Fruit fly (Drosophila melanogaster) whole organism, pupa: ENCODE data around the gene ImpE3.

Experiments
- CG10348 ChIP-seq: fragments of 200-800 bp; sonication (Bioruptor generic); IDR thresholded peaks from 2 replicates; pipeline ENCODE4 v1.3.6; 2022; ENCODE audit warnings: missing biosample characterization, missing genetic modification characterization
- CG12605 ChIP-seq: fragments of 200-800 bp; sonication (Bioruptor generic); IDR thresholded peaks from 2 replicates; pipeline ENCODE4 v1.3.6; 2022; ENCODE audit warnings: missing biosample characterization, missing genetic modification characterization
- CG13204 ChIP-seq: fragments of 200-800 bp; sonication (Bioruptor generic); optimal IDR thresholded peaks from 2 replicates; lab custom pipeline; 2018; ENCODE audit warnings: missing biosample characterization, mild to moderate bottlenecking, missing genetic modification characterization, moderate library complexity
- CG14655 ChIP-seq: fragments of 200-800 bp; sonication (Bioruptor generic); optimal IDR thresholded peaks from 3 replicates; lab custom pipeline; 2017; ENCODE audit warnings: mild to moderate bottlenecking, missing biosample characterization, missing genetic modification reagents, missing genetic modification characterization
- CG15710 ChIP-seq: fragments of 200-800 bp; sonication (Bioruptor generic); optimal IDR thresholded peaks from 2 replicates; lab custom pipeline; 2018; ENCODE audit warnings: missing biosample characterization, mild to moderate bottlenecking, missing genetic modification characterization, moderate library complexity
- CG17806 ChIP-seq: fragments of 200-800 bp; sonication (Bioruptor generic); optimal IDR thresholded peaks from 2 replicates; lab custom pipeline; 2018; ENCODE audit warnings: missing biosample characterization, mild to moderate bottlenecking, missing genetic modification characterization, moderate library complexity
- CG32121 ChIP-seq: fragments of 200-800 bp; sonication (Bioruptor generic); IDR thresholded peaks from 2 replicates; pipeline ENCODE4 v1.3.6; 2022; ENCODE audit warnings: missing biosample characterization, missing genetic modification characterization
- CG34367 ChIP-seq: fragments of 200-800 bp; sonication (Bioruptor generic); optimal IDR thresholded peaks from 2 replicates; lab custom pipeline; 2018; ENCODE audit warnings: missing biosample characterization, mild to moderate bottlenecking, missing genetic modification characterization
- CG4496 ChIP-seq: fragments of 200-800 bp; sonication (Bioruptor generic); IDR thresholded peaks from 3 replicates; pipeline ENCODE4 v1.3.6; 2022; ENCODE audit warnings: missing biosample characterization, missing genetic modification characterization
- CG8159 ChIP-seq: fragments of 200-800 bp; sonication (Bioruptor generic); optimal IDR thresholded peaks from 3 replicates; lab custom pipeline; 2018; ENCODE audit warnings: missing biosample characterization, mild to moderate bottlenecking, missing genetic modification characterization, moderate library complexity
- CG8301 ChIP-seq: fragments of 200-800 bp; sonication (Bioruptor generic); optimal IDR thresholded peaks from 2 replicates; lab custom pipeline; 2018; ENCODE audit warnings: missing biosample characterization, mild to moderate bottlenecking, missing genetic modification characterization
- CG9948 ChIP-seq: fragments of 200-800 bp; sonication (Bioruptor generic); optimal IDR thresholded peaks from 2 replicates; lab custom pipeline; 2018; ENCODE audit warnings: missing biosample characterization, mild to moderate bottlenecking, missing genetic modification characterization, moderate library complexity
- D1 ChIP-seq: fragments of 200-800 bp; sonication (Bioruptor generic); optimal IDR thresholded peaks from 2 replicates; lab custom pipeline; 2018; ENCODE audit warnings: missing biosample characterization, mild to moderate bottlenecking, missing genetic modification characterization, moderate library complexity
- EcR ChIP-seq: fragments of 200-800 bp; sonication (Bioruptor generic); optimal IDR thresholded peaks from 3 replicates; lab custom pipeline; 2019; ENCODE audit warnings: missing biosample characterization, missing genetic modification characterization, mild to moderate bottlenecking, moderate library complexity, missing genetic modification reagents
- Ets98B ChIP-seq: fragments of 200-800 bp; sonication (Bioruptor generic); IDR thresholded peaks from 2 replicates; pipeline ENCODE4 v1.3.6; 2022; ENCODE audit warnings: missing biosample characterization, missing genetic modification characterization
- Pif1A ChIP-seq: fragments of 200-800 bp; sonication (Bioruptor generic); optimal IDR thresholded peaks from 3 replicates; lab custom pipeline; 2016; ENCODE audit warnings: missing biosample characterization, missing genetic modification characterization
- Pif1B ChIP-seq: fragments of 200-800 bp; sonication (Bioruptor generic); optimal IDR thresholded peaks from 3 replicates; lab custom pipeline; 2016; ENCODE audit warnings: missing biosample characterization, missing genetic modification characterization
- Snoo ChIP-seq: fragments of 200-800 bp; sonication (Bioruptor generic); optimal IDR thresholded peaks from 3 replicates; lab custom pipeline; 2017; ENCODE audit warnings: missing biosample characterization, mild to moderate bottlenecking, missing genetic modification characterization, inconsistent platforms
- fd96Ca ChIP-seq: fragments of 200-800 bp; sonication (Bioruptor generic); IDR thresholded peaks from 3 replicates; pipeline ENCODE4 v1.3.6; 2022; ENCODE audit warnings: missing biosample characterization, missing genetic modification characterization
- gl ChIP-seq: fragments of 200-800 bp; sonication (Bioruptor generic); optimal IDR thresholded peaks from 2 replicates; lab custom pipeline; 2018; ENCODE audit warnings: missing biosample characterization, mild to moderate bottlenecking, missing genetic modification characterization
- rn ChIP-seq: fragments of 200-800 bp; sonication (Bioruptor generic); IDR thresholded peaks from 2 replicates; pipeline ENCODE4 v1.3.6; 2022; ENCODE audit warnings: missing biosample characterization, missing genetic modification characterization

Gene ImpE3

dm6 chr3R:8013121-8014009 is 16.0 kb downstream of the ImpE3 start, which contains the start of the genes CG10435 and Pbp95:
TSS of gene CG10435 (minus strand) at chr3R:8013201.
TSS of gene Pbp95 (plus strand) at chr3R:8013791.
- TF ChIP-seq rn (0 out of 2 replicates have a peak, but pooled peaks have one; percentile 11), CG15710 (no peak), Ets98B (GFP tag; lab: Robert Waterston, UW) (peak; percentile 50), gl (no peak), CG13204 (GFP tag; lab: Kevin White, UChicago) (no peak), CG17806 (tag; lab: Kevin White, UChicago) (peak; percentile 4), fd96Ca (GFP tag; lab: Robert Waterston, UW) (peak; percentile 69; the same call in 2 of the 3 replicates), CG4496 (peak; percentile 66), CG10348 (no peak)

- peak; percentile 17 for TF ChIP-seq Snoo (tag; lab: Kevin White, UChicago)
- TF ChIP-seq CG13204 (GFP tag; lab: Kevin White, UChicago), result no peak
- TF ChIP-seq Ets98B (GFP tag; lab: Robert Waterston, UW), result 0 out of 2 replicates have a peak, but pooled peaks have one; percentile 6
- TF ChIP-seq EcR, result peak; percentile 94
- TF ChIP-seq CG4496, result peak; percentile 36; the same call in 1 of the 3 replicates
Observed at dm6 chr3R:8009080-8009620, 20.2 kb downstream of the ImpE3 start, which contains the start of the genes CG11052 and CG3223. TSS of gene CG11052 (minus strand) at chr3R:8009297. TSS of gene CG3223 (plus strand) at chr3R:8009400.

dm6 chr3R:8007595-8008255 is 21.6 kb downstream of the ImpE3 start, which contains the start of gene CG2767:
TSS of gene CG2767 (minus strand) at chr3R:8008110.
- TF ChIP-seq CG13204 (GFP tag; lab: Kevin White, UChicago), result no peak
- TF ChIP-seq CG12605 (GFP tag; lab: Robert Waterston, UW), result peak; percentile 87
- TF ChIP-seq EcR, result peak; percentile 54
- TF ChIP-seq Snoo (tag; lab: Kevin White, UChicago), result no peak
- TF ChIP-seq, all 21 proteins: peak for 2

DNA sequence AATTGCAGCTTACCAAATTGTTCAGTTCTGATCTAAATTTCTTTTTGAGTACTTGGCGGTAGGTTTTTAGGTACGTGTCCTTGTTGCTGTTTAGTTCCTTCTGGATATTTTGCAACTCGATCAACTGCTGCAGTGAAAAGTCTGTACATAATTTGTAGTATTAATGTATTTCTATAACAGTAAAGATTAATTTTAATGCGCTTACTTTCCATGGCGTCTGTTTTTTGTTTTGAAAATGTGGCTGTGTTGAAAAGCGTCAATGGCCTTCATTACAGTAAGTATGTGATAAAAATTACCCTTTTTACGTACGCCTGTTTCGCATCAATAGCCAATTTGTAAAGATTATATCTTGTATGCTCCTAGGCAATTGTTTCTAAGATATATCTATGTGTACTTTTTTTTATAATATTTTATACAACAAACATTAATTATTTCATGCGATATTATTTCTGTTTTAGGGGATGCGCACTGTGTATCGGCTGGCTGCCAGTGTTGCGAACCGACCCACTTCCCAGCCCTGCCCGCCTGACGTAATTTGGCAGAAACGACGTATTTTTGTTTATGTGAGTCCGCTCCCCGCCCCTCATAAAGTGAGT is 28.2 kb downstream of the ImpE3 start, which contains the start of the genes Kmn2 and CG2698:
Gene Kmn2, minus strand, starts transcription at position 236 of the 596 bp plus-strand sequence.
Gene CG2698, plus strand, starts transcription at position 489 of the 596 bp plus-strand sequence.
- TF ChIP-seq CG15710, result peak; percentile 95
- TF ChIP-seq CG14655, result peak; percentile 94
- peak; percentile 99 for TF ChIP-seq CG4496
- peak; percentile 96 for TF ChIP-seq CG8159 (tag; lab: Kevin White, UChicago)
- TF ChIP-seq Pif1A (GFP tag; lab: Kevin White, UChicago), result peak; percentile 93
- peak; percentile 95 for TF ChIP-seq CG12605 (GFP tag; lab: Robert Waterston, UW)
- peak; percentile 61 for TF ChIP-seq EcR
- peak; percentile 94 for TF ChIP-seq Pif1B (GFP tag; lab: Kevin White, UChicago)
- TF ChIP-seq Snoo (tag; lab: Kevin White, UChicago), result peak; percentile 95
- TF ChIP-seq D1 (tag; lab: Kevin White, UChicago), result peak; percentile 80
- peak; percentile 79 for TF ChIP-seq gl
- peak; percentile 93 for TF ChIP-seq CG10348
- TF ChIP-seq CG34367, result peak; percentile 92
- peak; percentile 94 for TF ChIP-seq CG8301 (tag; lab: Kevin White, UChicago)
- TF ChIP-seq CG13204 (GFP tag; lab: Kevin White, UChicago), result no peak
- peak; percentile 96 for TF ChIP-seq fd96Ca (GFP tag; lab: Robert Waterston, UW)
- TF ChIP-seq CG17806 (tag; lab: Kevin White, UChicago), result peak; percentile 93
- TF ChIP-seq Ets98B (GFP tag; lab: Robert Waterston, UW), result peak; percentile 97
- peak; percentile 93 for TF ChIP-seq CG9948 (tag; lab: Kevin White, UChicago)
- TF ChIP-seq CG32121, result peak; percentile 97
- TF ChIP-seq rn, result peak; percentile 97
- TF ChIP-seq, all 21 proteins: peak for 20

DNA sequence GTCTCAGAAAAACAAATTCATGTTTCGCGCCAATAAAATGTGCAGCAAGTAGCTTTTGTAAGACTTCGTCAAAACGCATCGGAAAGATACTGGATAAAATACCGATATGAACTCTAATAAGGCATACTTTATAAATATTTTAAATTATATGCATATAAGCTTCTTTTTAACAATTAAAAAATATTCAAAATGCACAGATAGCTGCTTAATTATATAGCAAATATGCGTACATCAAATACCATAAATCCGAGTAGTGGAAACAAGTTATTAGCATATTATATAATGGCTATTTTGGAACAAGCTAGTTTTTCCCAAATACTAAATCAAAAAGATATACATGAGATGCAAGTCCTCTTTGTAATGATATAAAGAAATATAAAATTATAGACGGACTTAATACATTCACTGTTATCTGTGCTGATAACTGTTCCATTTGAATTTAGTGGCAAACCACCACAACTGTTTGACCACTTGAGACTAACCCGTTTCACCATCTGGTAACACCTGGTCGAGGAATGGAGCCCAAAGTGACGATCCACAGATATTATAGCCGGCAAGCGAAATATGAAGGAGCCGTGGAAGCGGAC is 29.7 kb downstream of the ImpE3 start, which contains the start of gene PIG-H:
Gene PIG-H, plus strand, starts transcription at position 303 of the 587 bp plus-strand sequence.
- TF ChIP-seq CG13204 (GFP tag; lab: Kevin White, UChicago) (no peak), rn (no peak), CG10348 (no peak)
